Worm (Caenorhabditis elegans) whole organism, L4/young adult: Measurements from ENCODE around the gene Y105C5B.18.

Experiments used
- W03F9.2 ChIP-seq: fragments of 150-350 bp; optimal IDR thresholded peaks from 2 replicates; lab custom pipeline; 2014; ENCODE audit warnings: missing biosample characterization, missing genetic modification characterization
- dao-5 ChIP-seq: sonication (generic microtip); optimal IDR thresholded peaks from 2 replicates; lab custom pipeline; 2016; ENCODE audit warnings: missing genotype, missing genetic modification characterization, moderate library complexity, missing compliant biosample characterization
- him-1 ChIP-seq: sonication (generic microtip); optimal IDR thresholded peaks from 2 replicates; lab custom pipeline; 2016; ENCODE audit warnings: missing genotype, missing genetic modification reagents, missing genetic modification characterization, missing compliant biosample characterization

Gene Y105C5B.18

ce11 chrIV:15949995-15950394 lies 14.4 kb upstream of the Y105C5B.18 start:
- TF ChIP-seq dao-5 (tag; lab: Kevin White, UChicago) = no peak
- no peak for TF ChIP-seq W03F9.2 (tag; lab: Kevin White, UChicago)
- TF ChIP-seq him-1 (tag; lab: Kevin White, UChicago) = no peak

- TF ChIP-seq W03F9.2 (tag; lab: Kevin White, UChicago) (no peak), him-1 (tag; lab: Kevin White, UChicago) (no peak), dao-5 (tag; lab: Kevin White, UChicago) (no peak)
These were observed 13.4 kb upstream of the Y105C5B.18 start, which contains the start of gene ifas-3 for ce11 chrIV:15950838-15951581. Gene ifas-3 (minus strand): TSS chrIV:15950888.

ce11 chrIV:15951640-15952039 lies 12.8 kb upstream of the Y105C5B.18 start, which contains the start of gene Y105C5B.15:
Gene Y105C5B.15 (plus strand): TSS chrIV:15951936.
- TF ChIP-seq dao-5 (tag; lab: Kevin White, UChicago) = no peak
- TF ChIP-seq W03F9.2 (tag; lab: Kevin White, UChicago) = no peak
- no peak for TF ChIP-seq him-1 (tag; lab: Kevin White, UChicago)

DNA sequence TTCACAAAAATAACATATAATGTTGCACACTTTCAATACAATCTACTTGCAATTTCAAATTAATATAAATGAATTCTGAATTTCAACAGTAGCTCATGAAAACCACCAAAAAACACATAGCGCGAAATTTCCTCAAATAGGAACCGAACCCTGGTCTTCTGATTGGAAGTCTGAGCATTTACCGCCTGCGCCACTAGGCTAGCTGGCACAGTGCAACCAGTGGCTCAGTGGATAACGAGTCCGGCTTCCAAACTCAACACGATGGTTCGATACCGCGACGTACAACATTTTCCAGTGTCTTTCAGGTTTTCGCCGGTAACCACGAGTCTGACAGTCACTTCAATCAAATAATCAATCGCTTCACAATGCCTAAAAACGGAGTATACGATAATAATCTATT lies 10.7 kb upstream of the Y105C5B.18 start:
- TF ChIP-seq W03F9.2 (tag; lab: Kevin White, UChicago) (no peak), him-1 (tag; lab: Kevin White, UChicago) (no peak), dao-5 (tag; lab: Kevin White, UChicago) (no peak)

DNA sequence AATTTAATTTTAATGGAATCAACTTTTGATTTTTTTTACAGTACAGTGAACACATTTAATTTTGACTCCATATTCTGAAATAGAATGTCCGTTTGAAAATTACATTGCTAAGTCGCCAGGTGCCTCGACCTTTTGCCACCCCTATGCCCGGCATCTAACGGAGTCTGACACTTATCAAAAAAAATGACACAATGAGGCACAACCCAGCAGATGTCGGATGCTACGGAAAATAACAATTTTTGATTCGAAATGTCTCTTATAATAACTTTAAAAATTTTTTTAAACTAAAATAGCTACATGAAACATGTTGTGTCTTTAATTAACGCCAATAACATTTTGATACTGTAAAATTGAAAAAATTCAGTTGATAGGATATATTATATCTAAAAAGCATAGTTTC lies 9.1 kb upstream of the Y105C5B.18 start:
- TF ChIP-seq dao-5 (tag; lab: Kevin White, UChicago) (no peak), him-1 (tag; lab: Kevin White, UChicago) (no peak), W03F9.2 (tag; lab: Kevin White, UChicago) (no peak)

DNA sequence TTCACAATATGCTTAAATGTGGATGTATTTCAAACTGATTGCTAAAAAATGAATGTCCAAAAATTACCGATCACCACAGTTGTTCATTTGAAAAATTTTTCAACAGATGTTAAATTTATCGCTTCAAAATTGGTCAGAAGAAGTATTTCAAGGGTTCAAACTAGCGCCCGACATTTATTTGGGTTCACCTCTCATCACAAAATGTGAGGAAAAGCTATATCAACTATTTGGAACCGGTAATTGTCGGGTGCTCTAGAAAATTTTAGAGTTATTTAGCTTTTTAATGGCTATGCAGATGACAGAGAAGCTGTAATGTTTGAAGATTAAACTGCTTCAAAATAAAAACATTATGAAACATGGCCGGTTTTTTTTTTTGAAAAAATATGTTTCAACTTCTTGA lies 3.3 kb upstream of the Y105C5B.18 start:
- TF ChIP-seq him-1 (tag; lab: Kevin White, UChicago) (no peak), W03F9.2 (tag; lab: Kevin White, UChicago) (no peak), dao-5 (tag; lab: Kevin White, UChicago) (no peak)

DNA sequence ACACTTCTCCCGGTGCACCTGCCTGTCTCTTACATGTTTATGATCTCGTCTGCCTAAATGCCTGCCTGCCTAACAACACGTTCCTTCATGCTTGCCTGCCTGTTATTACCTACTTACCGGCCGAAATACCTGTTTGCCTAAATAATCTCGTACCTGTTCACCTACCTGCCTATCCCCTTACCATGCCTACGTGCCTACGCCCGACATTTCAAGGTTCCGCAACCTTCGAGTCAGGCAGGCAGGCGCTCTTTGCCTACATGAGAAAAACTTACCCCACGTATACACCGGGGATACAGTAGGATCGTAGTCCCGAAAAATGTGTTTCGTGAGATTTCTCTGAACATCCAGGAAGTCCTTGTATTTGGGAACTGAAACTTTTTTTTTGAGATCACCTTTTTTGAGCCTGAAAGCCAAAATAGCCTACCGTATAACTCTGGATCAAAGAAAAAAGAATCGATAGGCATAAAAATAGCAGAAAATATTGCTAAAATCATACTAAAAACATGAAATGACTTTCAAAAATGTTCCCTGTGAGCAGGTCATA lies 2.1 kb upstream of the Y105C5B.18 start, which contains the start of gene lgc-19:
Gene lgc-19, minus strand, starts transcription at position 494 of the 544 bp plus-strand sequence.
- TF ChIP-seq him-1 (tag; lab: Kevin White, UChicago) (no peak), dao-5 (tag; lab: Kevin White, UChicago) (no peak), W03F9.2 (tag; lab: Kevin White, UChicago) (no peak)

DNA sequence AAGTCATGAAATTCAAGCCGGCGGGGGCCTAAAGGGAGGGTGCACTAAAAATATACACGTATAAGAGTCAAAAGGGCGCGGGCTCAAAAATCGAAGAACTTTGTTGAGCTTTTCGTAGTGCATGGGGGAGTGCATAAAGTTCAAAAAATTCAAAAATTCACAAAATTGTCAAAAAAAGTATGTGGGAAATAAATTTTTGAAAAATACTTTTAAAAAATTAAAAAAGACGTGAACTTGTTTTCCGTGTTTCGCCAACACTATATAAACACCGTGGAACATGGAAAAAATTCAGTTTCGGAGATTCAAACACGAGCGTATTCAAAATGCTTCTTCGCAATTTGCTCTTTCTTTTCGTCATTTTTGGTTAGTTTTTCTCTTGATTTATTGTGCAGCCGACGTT lies 1.6 kb upstream of the Y105C5B.18 start, which contains the start of gene Y105C5B.17:
Gene Y105C5B.17, plus strand, starts transcription at position 301 of the 400 bp plus-strand sequence.
- TF ChIP-seq him-1 (tag; lab: Kevin White, UChicago) (no peak), W03F9.2 (tag; lab: Kevin White, UChicago) (no peak), dao-5 (tag; lab: Kevin White, UChicago) (no peak)

- TF ChIP-seq W03F9.2 (tag; lab: Kevin White, UChicago) = peak; percentile 40
- no peak for TF ChIP-seq dao-5 (tag; lab: Kevin White, UChicago)
These were observed 19.7 kb downstream of the Y105C5B.18 start, which contains the start of gene Y105C5B.19 for ce11 chrIV:15983920-15984631. Gene Y105C5B.19 (minus strand): TSS chrIV:15983970.

- TF ChIP-seq dao-5 (tag; lab: Kevin White, UChicago) (no peak), W03F9.2 (tag; lab: Kevin White, UChicago) (no peak), him-1 (tag; lab: Kevin White, UChicago) (no peak)
These were observed 27.0 kb downstream of the Y105C5B.18 start for ce11 chrIV:15991416-15991815.

DNA sequence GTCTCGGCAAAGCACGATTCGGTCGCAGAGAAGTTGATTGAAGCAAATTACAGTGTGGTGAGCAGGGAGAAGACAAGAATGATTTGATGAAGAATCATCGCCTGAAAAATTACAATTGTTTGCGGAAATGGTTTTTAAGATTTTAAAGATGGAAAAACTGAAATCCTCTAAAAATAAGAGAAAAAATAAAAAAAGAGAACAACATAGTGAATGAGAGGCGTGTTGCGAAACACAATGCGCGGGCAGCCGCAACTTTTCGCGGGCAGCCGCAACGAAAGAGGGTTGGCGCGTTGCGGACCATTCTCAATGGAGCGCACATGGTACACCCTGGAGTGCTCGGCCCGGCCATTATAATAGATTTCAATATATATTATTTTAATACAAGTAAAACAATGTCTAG lies 30.1 kb downstream of the Y105C5B.18 start, which contains the start of gene Y105C5B.20:
Gene Y105C5B.20, minus strand, starts transcription at position 101 of the 400 bp plus-strand sequence.
- TF ChIP-seq him-1 (tag; lab: Kevin White, UChicago) = no peak
- no peak for TF ChIP-seq dao-5 (tag; lab: Kevin White, UChicago)
- TF ChIP-seq W03F9.2 (tag; lab: Kevin White, UChicago) = no peak

DNA sequence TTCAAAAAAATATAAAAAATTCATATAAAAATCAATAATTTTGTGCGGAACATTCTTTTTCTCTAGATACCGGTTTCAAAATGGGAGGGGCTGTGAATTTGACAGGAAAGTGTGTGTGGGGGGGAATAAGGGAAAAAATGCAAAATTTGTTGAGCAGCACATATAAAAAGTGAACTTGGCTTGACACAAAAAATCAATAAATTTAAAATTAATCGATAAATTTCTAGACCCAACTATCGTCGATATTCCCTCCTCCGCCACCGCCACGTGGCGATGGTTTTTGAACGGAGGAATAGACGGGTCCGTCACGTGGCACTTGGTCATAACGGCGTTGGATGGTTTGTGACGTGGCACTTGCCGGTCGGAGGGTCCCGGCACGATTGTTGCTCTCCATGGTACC lies 33.5 kb downstream of the Y105C5B.18 start:
- no peak for TF ChIP-seq dao-5 (tag; lab: Kevin White, UChicago)

DNA sequence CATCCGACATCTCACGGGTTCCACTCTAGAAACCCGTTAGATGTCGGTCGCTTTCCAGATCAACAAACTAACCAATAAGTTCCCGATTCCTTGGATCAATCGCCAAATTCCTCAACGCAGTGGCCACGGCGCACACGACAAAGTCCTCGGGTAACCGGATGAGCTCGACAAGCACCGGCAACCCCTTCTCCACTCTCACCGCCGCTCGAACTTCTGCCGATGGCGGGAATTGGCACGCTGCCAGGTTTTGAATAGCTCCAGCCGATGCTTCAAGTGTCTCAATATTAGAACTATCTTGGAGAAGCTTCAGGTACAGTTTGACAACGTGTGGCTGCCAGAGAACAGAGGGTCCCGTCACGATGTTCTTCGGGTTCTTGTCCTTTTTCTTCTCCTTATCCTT lies 35.3 kb downstream of the Y105C5B.18 start:
- TF ChIP-seq W03F9.2 (tag; lab: Kevin White, UChicago) (no peak), dao-5 (tag; lab: Kevin White, UChicago) (no peak), him-1 (tag; lab: Kevin White, UChicago) (no peak)
